Worm (Caenorhabditis elegans): ENCODE data around the gene msp-64.

Gene msp-64

ce11 chrII:5844694-5845129 lies 34.6 kb upstream of the msp-64 start (continued):
- TF ChIP-seq tbx-9 (tag; optimal IDR thresholded peaks at IDR 0.05; ENCODE audit: borderline replicate concordance), result no peak
- TF ChIP-seq ztf-22 (GFP tag; optimal IDR thresholded peaks at IDR 0.05), result peak; percentile 98
- TF ChIP-seq nhr-27 (tag; optimal IDR thresholded peaks at IDR 0.05), result peak; percentile 93
- TF ChIP-seq K11D2.4 (GFP tag; IDR thresholded peaks at IDR 0.05), result peak; percentile 98
- TF ChIP-seq madf-8 (GFP tag; conservative IDR thresholded peaks at IDR 0.05), result peak; percentile 84
- peak; percentile 99 for TF ChIP-seq rcor-1 (GFP tag; IDR thresholded peaks at IDR 0.05)
- TF ChIP-seq lin-54 (GFP tag; optimal IDR thresholded peaks at IDR 0.05), result peak; percentile 96
- TF ChIP-seq F23B12.7 (tag; optimal IDR thresholded peaks at IDR 0.05; ENCODE audit: insufficient read depth), result peak; percentile 98
- TF ChIP-seq snpc-3.4 (tag; optimal IDR thresholded peaks at IDR 0.05), result peak; percentile 99
- TF ChIP-seq efl-1 (GFP tag; optimal IDR thresholded peaks at IDR 0.05), result peak; percentile 49
- peak; percentile 99 for TF ChIP-seq snpc-1.1 (tag; optimal IDR thresholded peaks at IDR 0.05; ENCODE audit: insufficient read depth)
- TF ChIP-seq hsf-1 (GFP tag; IDR thresholded peaks at IDR 0.05), result peak; percentile 82
- TF ChIP-seq Y53G8AR.9 (GFP tag; conservative IDR thresholded peaks at IDR 0.05), result peak; percentile 99
- peak; percentile 97 for TF ChIP-seq let-526 (GFP tag; IDR thresholded peaks at IDR 0.05)
- TF ChIP-seq Y56A3A.18 (GFP tag; IDR thresholded peaks at IDR 0.05), result peak; percentile 98
- peak; percentile 73; the same call in 1 of the 2 replicates for TF ChIP-seq aptf-2 (GFP tag; conservative IDR thresholded peaks at IDR 0.05)
- TF ChIP-seq ceh-40 (GFP tag; IDR thresholded peaks at IDR 0.05), result peak; percentile 80
- TF ChIP-seq hlh-26 (GFP tag; conservative IDR thresholded peaks at IDR 0.05), result no peak
- peak; percentile 81 for TF ChIP-seq nhr-80 (tag; optimal IDR thresholded peaks at IDR 0.05)
- TF ChIP-seq chd-7 (tag; optimal IDR thresholded peaks at IDR 0.05), result peak; percentile 100
- peak; percentile 84 for TF ChIP-seq lsl-1 (GFP tag; optimal IDR thresholded peaks at IDR 0.05)
- peak; percentile 98 for TF ChIP-seq Y95B8A.8 (GFP tag; IDR thresholded peaks at IDR 0.05)
- TF ChIP-seq ztf-18 (tag; optimal IDR thresholded peaks at IDR 0.05), result peak; percentile 88
- TF ChIP-seq him-1 (tag; optimal IDR thresholded peaks at IDR 0.05), result peak; percentile 100
- peak; percentile 93; the same call in 1 of the 2 replicates for TF ChIP-seq F37B4.10 (GFP tag; IDR thresholded peaks at IDR 0.05)
- peak; percentile 98 for TF ChIP-seq mcd-1 (GFP tag; IDR thresholded peaks at IDR 0.05)
- peak; percentile 99 for TF ChIP-seq C17E4.6 (GFP tag; IDR thresholded peaks at IDR 0.05)
- TF ChIP-seq egl-44 (GFP tag; IDR thresholded peaks at IDR 0.05), result peak; percentile 95
- TF ChIP-seq hrde-1 (tag; optimal IDR thresholded peaks at IDR 0.05; ENCODE audit: borderline replicate concordance), result peak; percentile 94
- TF ChIP-seq somi-1 (GFP tag; optimal IDR thresholded peaks at IDR 0.05), result peak; percentile 98
- TF ChIP-seq die-1 (tag; optimal IDR thresholded peaks at IDR 0.05), result peak; percentile 88
- TF ChIP-seq hmg-1.2 (GFP tag; IDR thresholded peaks at IDR 0.05), result peak; percentile 95
- TF ChIP-seq tlf-1 (GFP tag; optimal IDR thresholded peaks at IDR 0.05), result peak; percentile 99
- peak; percentile 95 for TF ChIP-seq attf-5 (GFP tag; optimal IDR thresholded peaks at IDR 0.05)
- peak; percentile 21 for TF ChIP-seq rpc-1 (optimal IDR thresholded peaks at IDR 0.05)
- peak; percentile 29 for TF ChIP-seq rpc-1 (tag; optimal IDR thresholded peaks at IDR 0.05)
- peak; percentile 94 for TF ChIP-seq Y79H2A.3 (GFP tag; conservative IDR thresholded peaks at IDR 0.05)
- TF ChIP-seq nfya-1 (tag; optimal IDR thresholded peaks at IDR 0.05; ENCODE audit: borderline replicate concordance, insufficient read depth), result no peak
- peak; percentile 99 for TF ChIP-seq K12H6.12 (tag; optimal IDR thresholded peaks at IDR 0.05)
- TF ChIP-seq hlh-12 (tag; optimal IDR thresholded peaks at IDR 0.05), result peak; percentile 2
- TF ChIP-seq nhr-179 (tag; optimal IDR thresholded peaks at IDR 0.05), result peak; percentile 78
- TF ChIP-seq nhr-90 (tag; optimal IDR thresholded peaks at IDR 0.05), result peak; percentile 91
- peak; percentile 94 for TF ChIP-seq bed-2 (GFP tag; IDR thresholded peaks at IDR 0.05)
- TF ChIP-seq F33H1.4 (GFP tag; IDR thresholded peaks at IDR 0.05), result peak; percentile 81
- TF ChIP-seq ztf-26 (tag; optimal IDR thresholded peaks at IDR 0.05), result peak; percentile 98
- TF ChIP-seq ztf-25 (GFP tag; IDR thresholded peaks at IDR 0.05), result peak; percentile 80
- TF ChIP-seq attf-6 (GFP tag; IDR thresholded peaks at IDR 0.05), result peak; percentile 100
- TF ChIP-seq ztf-6 (GFP tag; IDR thresholded peaks at IDR 0.05), result peak; percentile 95
